Fruit fly (Drosophila melanogaster): Measurements from ENCODE around the gene Inx7.

Gene Inx7

DNA sequence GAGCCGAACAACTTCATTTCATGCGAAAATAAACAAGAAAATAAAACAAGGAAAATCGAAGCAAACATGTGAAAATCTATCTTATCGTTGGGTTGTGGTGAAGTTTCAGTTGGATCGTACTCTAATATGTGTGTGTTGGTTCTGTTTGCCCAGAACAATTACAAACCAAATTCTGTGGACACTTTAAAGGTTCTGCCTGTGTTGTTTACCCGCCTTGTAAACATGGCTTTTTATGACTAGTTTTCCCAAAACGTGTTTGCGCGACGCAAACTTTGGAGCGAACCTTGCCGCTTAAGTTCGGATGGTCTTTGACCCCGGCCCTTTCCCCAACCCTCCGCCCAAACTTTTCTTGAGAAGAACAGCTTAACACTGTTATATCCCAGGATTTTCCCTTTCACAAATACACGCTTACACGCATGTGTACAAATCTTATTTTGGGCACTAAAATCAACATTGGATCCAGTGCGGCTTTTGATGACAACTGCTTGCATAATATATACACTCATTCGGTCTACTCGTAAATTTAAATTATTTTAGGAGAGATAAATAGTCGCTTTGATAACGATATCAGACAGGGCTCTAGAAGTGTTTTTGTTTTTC is 10.8 kb upstream of the Inx7 start:
- TF ChIP-seq EcR (GFP tag; optimal IDR thresholded peaks at IDR 0.05) (no peak), CG8478 (optimal IDR thresholded peaks at IDR 0.05) (no peak), usp (GFP tag; optimal IDR thresholded peaks at IDR 0.05) (no peak), psq (optimal IDR thresholded peaks at IDR 0.05) (no peak), Dll (optimal IDR thresholded peaks at IDR 0.05) (no peak), pan (optimal IDR thresholded peaks at IDR 0.05) (no peak)

DNA sequence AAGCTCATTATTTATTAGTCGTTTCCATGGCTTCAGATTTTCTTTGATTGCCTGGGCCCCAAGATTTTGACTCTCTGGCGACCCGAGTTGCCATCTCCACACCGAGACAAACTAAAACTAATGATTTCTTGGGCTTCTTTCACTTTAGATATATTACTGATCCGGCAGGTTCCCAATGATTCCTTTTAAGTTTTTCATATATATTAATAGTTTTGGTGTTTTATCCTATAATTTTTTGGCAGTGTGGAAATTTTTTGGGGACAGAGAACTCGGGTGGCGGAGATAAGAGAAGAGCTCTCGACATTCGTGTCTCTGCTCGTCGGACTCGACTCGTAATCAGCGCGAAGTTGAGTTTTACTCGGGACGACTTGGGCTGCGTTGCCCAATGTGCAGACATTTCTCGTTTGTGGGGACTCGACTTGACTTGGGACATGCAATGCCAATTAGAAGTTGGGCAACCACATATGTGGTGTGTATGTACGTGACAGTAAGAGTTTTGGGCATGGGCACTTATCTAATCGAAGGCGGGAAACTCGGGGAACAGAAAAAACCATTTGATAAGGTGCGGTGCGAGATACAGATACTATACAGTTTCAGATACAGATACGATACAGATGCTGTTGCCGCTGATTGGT is 7.8 kb upstream of the Inx7 start:
- no peak for TF ChIP-seq EcR (GFP tag; optimal IDR thresholded peaks at IDR 0.05)
- no peak for TF ChIP-seq Dll (optimal IDR thresholded peaks at IDR 0.05)
- no peak for TF ChIP-seq psq (optimal IDR thresholded peaks at IDR 0.05)
- TF ChIP-seq CG8478 (optimal IDR thresholded peaks at IDR 0.05), result no peak
- TF ChIP-seq usp (GFP tag; optimal IDR thresholded peaks at IDR 0.05), result no peak
- TF ChIP-seq pan (optimal IDR thresholded peaks at IDR 0.05), result no peak

DNA sequence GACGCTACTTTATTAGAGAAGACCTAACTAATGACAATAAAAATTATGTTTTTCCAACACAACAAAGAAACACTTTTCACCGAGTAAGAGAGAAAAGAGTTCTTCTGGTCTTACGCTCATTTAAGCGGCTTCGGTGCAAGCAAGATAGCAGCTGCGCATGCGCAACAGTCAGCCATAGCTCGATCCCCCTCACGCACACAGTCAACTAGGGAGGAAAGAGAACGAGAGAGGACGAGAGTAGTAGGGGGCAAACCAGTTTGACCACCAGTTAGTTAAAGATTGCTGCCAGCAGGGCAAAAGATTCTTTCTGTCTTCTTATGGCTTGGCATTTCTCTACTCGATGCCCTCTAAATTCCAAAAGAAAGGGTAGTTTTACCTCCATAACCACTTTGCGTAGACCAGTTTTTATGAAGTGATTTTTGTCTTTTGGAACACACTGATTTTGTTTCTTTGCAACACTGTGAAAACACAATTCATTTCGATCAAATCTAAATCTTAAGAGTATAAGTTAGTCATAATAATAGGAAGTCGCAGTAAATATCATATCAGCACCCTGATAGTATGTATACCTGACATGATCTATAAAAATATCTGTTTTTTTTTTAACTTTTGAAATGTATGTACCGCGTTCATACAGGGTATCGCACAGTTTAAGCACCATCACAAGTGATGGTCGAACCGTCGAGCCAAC is 7.2 kb upstream of the Inx7 start:
- TF ChIP-seq EcR (GFP tag; optimal IDR thresholded peaks at IDR 0.05) (no peak), pan (optimal IDR thresholded peaks at IDR 0.05) (peak; percentile 45), psq (optimal IDR thresholded peaks at IDR 0.05) (no peak), Dll (optimal IDR thresholded peaks at IDR 0.05) (no peak), usp (GFP tag; optimal IDR thresholded peaks at IDR 0.05) (no peak), CG8478 (optimal IDR thresholded peaks at IDR 0.05) (no peak)

DNA sequence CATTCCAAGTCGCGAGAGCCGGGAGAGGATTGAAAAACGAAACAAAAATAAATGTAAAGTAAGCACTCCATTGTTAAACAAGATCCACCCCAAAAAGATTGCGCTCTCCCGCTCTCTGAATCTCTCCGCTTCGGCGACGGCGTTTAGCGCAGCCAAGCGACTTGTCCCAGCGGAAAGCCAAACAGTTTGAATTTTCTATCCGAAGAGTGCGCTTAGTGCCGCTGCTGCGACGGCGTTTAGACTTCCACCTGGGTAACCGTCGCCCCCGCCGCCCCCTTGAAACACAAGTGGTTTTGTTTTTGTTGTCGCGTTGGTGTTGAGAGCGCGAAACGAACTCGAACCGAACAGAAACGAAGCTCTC is 5.1 kb upstream of the Inx7 start, which contains the start of gene Inx2:
Gene Inx2, plus strand, starts transcription at position 181 of the 361 bp plus-strand sequence.
- TF ChIP-seq EcR (GFP tag; optimal IDR thresholded peaks at IDR 0.05), result peak in 1 of 2 experiments; percentile 1
- TF ChIP-seq CG8478 (optimal IDR thresholded peaks at IDR 0.05), result no peak
- TF ChIP-seq Dll (optimal IDR thresholded peaks at IDR 0.05), result peak; percentile 78

DNA sequence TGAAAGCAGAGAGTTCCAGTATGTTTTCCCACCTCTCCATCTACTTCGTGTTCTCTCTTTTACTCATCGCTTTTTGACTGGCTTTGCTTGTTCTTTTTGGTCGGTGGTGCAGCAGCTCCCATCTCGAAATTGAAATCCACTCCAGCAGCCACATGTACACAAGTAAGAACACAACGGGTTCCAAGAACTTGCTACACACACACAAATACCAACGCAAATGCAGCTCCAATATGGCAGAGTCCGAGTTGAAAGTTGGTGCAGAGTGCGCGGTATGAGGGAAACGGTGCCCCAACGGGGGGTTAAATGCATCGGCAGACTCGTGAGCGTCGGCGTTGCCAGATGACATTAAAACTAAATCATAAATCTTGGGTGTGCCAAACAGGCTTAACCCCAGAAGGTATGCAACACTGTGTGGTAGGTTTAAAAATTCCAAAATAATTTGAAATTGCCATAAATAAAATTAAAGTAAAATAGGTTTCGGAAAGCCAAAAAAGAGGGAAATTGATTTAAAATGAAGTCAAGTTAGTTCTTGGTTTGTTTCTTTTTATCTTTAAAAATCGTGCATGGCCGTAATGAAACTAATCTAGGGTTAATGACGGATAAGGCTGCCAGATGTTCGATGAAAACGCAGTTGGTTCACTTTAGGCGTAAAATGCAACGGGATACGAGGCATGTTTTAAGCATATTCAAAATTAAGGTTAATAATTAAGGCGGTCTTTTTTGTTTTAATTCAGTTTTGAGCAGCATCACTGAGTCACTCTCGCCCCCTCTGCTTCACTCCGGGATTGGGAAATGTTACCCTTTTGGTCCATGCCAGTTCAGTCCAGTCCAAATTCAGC is 4.5 kb upstream of the Inx7 start:
- TF ChIP-seq psq (optimal IDR thresholded peaks at IDR 0.05) (no peak), CG8478 (optimal IDR thresholded peaks at IDR 0.05) (no peak), pan (optimal IDR thresholded peaks at IDR 0.05) (no peak), usp (GFP tag; optimal IDR thresholded peaks at IDR 0.05) (no peak), EcR (GFP tag; optimal IDR thresholded peaks at IDR 0.05) (no peak), Dll (optimal IDR thresholded peaks at IDR 0.05) (no peak)

DNA sequence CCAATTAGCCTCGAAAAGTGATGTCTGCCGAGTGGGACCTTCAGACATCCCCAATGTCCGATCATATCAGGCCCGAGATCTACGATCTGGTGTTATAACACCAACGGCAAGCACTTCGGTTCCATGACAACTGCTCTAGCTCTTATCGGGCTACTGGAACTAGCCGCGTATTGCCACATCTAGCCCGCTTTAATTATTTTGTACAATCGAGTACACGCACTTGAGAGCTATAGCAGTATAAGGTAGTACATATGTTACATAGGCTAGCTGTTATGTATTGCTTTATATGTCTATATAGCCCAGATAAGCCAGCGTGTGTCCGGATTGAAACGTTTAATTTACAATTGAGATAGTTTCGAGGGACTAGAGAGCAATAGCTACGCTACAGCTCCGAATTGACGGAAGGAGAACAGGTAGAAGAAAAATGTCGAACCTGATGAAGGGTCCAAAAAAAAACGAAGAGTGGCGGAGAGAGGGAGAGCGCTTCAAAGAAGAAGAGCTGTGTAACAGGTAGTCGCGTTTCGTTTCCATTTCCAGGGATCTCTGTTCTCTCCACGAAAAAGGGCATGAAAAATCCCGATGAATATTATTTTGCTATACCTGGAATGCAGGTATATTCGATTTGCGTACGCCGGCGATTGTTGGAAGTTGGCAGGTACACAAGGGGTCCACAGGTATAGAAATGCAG is 3.7 kb upstream of the Inx7 start:
- TF ChIP-seq EcR (GFP tag; optimal IDR thresholded peaks at IDR 0.05), result no peak

DNA sequence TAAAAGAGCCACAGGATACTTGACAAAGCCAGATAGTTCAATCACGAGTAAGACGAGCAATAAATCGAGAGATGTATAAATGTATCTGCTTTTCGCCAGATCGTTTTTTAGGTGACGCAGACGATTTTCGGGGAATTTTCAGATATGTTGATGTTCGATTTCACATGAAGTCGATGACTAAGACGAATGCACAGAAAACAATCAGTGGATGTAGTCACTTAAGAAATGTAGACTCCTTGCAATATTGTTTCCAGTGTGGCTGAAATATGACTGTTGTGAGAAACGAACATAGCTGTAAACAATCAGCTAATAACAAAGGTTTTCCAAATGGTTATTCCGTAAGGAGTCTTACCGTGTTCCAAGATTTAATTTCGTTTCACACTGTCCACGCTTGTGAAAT is 2.7 kb upstream of the Inx7 start:
- no peak for TF ChIP-seq pan (optimal IDR thresholded peaks at IDR 0.05)
- no peak for TF ChIP-seq usp (GFP tag; optimal IDR thresholded peaks at IDR 0.05)
- TF ChIP-seq EcR (GFP tag; optimal IDR thresholded peaks at IDR 0.05), result no peak
- no peak for TF ChIP-seq CG8478 (optimal IDR thresholded peaks at IDR 0.05)
- TF ChIP-seq psq (optimal IDR thresholded peaks at IDR 0.05), result no peak
- TF ChIP-seq Dll (optimal IDR thresholded peaks at IDR 0.05), result no peak

DNA sequence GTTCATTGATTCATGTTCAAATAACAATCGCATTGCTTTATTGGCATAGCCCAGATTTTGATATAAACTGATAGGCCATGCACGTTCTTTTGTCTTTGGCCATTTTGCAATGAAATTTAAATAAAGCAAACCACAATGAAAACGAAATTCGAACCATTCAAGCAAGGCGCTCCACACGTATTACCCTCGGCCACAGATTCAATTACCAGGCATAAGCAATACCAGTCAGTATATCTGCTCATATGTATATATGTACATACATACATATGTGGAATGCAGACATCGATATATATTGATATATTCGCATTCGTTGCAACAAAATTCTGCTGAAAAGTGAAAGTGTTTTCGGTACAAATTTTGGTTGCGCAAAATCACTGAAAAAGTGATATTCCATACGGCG is 1.8 kb upstream of the Inx7 start:
- no peak for TF ChIP-seq pan (optimal IDR thresholded peaks at IDR 0.05)
- TF ChIP-seq Dll (optimal IDR thresholded peaks at IDR 0.05), result no peak
- no peak for TF ChIP-seq CG8478 (optimal IDR thresholded peaks at IDR 0.05)
- no peak for TF ChIP-seq usp (GFP tag; optimal IDR thresholded peaks at IDR 0.05)
- no peak for TF ChIP-seq EcR (GFP tag; optimal IDR thresholded peaks at IDR 0.05)
- no peak for TF ChIP-seq psq (optimal IDR thresholded peaks at IDR 0.05)

DNA sequence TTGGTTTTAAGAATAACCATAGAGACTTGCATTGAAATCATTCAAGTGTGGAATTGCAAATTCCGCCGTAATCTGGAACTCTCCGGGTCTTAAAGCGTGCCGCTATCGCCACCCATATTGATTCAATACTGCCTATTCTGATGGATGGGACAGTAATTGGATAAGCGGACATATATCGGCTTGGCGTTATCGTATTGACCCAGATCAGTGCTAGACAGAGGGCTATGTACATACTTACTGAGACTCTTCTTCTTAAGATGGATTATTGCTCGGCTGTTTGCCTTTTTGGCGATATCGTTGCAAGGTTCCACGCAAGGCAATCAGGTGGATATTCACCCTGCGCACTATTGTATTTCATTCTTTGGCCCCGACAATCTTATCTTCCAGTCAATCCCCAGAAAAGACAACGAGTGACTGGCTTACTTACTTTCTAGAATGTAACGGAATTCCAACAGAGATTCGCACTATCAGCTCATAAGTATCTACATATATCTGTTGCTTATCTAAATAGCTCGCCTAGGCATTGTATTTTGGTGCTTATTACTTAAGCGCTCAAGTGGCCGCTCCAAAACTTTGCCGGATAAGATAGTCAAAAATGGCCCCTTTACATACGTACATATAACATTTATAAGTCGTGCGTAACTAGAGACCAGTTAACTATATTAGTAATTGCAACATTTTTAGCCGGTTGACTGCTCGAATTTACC is 1.2 kb upstream of the Inx7 start:
- TF ChIP-seq psq (optimal IDR thresholded peaks at IDR 0.05) (no peak), CG8478 (optimal IDR thresholded peaks at IDR 0.05) (no peak), EcR (GFP tag; optimal IDR thresholded peaks at IDR 0.05) (no peak), Dll (optimal IDR thresholded peaks at IDR 0.05) (no peak), pan (optimal IDR thresholded peaks at IDR 0.05) (no peak), usp (GFP tag; optimal IDR thresholded peaks at IDR 0.05) (no peak)

DNA sequence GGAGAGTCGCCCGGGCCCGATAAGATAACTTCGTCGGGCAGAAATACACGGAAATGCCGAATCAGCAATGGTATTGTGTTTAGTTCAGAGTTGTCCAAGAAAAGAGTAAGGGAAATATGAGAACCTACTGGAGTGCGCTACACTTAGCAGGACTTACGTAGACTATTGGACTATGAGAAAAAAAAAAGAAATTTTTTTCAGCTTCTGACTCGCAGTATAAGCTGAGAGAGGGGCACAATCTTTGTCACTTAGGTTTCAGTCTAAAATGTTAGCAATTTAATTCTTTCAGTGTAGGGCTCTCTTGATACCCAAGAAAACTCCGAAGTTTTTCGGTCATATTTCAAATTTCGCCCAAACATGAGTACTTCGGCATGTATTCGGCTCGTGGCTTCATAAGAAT is 341 bp upstream of the Inx7 start:
- TF ChIP-seq CG8478 (optimal IDR thresholded peaks at IDR 0.05) (no peak), psq (optimal IDR thresholded peaks at IDR 0.05) (no peak), usp (GFP tag; optimal IDR thresholded peaks at IDR 0.05) (no peak), Dll (optimal IDR thresholded peaks at IDR 0.05) (no peak)

DNA sequence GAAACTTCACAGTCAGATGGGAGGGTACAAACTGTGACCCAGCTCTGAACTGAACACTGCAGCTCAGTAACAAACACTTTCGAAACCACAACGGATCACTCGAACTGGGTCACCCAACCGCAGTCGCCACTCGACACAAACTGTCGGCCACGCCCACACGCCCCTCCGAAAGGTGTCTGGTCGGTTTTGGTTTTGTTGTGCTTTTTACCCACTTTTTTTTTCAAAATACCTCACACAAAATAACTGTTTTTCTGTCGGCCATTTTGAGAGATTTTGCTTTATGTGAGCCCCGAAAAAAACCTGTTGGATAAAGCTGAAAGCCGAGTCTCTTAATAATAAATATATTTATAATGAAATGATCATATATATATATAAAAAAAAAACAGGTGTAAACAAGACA is 2.1 kb downstream of the Inx7 start, which contains the start of gene ogre:
Gene ogre, minus strand, starts transcription at position 33 of the 400 bp plus-strand sequence.
- TF ChIP-seq pan (optimal IDR thresholded peaks at IDR 0.05), result no peak
- TF ChIP-seq psq (optimal IDR thresholded peaks at IDR 0.05), result no peak
- TF ChIP-seq EcR (GFP tag; optimal IDR thresholded peaks at IDR 0.05), result no peak
- no peak for TF ChIP-seq CG8478 (optimal IDR thresholded peaks at IDR 0.05)
- no peak for TF ChIP-seq usp (GFP tag; optimal IDR thresholded peaks at IDR 0.05)
- no peak for TF ChIP-seq Dll (optimal IDR thresholded peaks at IDR 0.05)
